Worm (Caenorhabditis elegans) whole organism, late embryonic: ENCODE results near the gene bcl-7.

ENCODE experiments used
- C08G9.2 ChIP-seq: sonication (generic microtip); optimal IDR thresholded peaks from 2 replicates; lab custom pipeline; 2016; ENCODE audit warnings: mild to moderate bottlenecking, missing genetic modification characterization, moderate library complexity, missing compliant biosample characterization
- F13H6.1 ChIP-seq: sonication (generic microtip); optimal IDR thresholded peaks from 2 replicates; lab custom pipeline; 2016; ENCODE audit warnings: missing genetic modification characterization, missing compliant biosample characterization
- ama-1 ChIP-seq: fragments of 150-350 bp; optimal IDR thresholded peaks from 2 replicates; lab custom pipeline; 2014
- ceh-30 ChIP-seq: fragments of 150-350 bp; optimal IDR thresholded peaks from 2 replicates; lab custom pipeline; 2014; ENCODE audit warnings: missing biosample characterization, missing genetic modification characterization
- ceh-34 ChIP-seq: sonication (generic microtip); optimal IDR thresholded peaks from 2 replicates; lab custom pipeline; 2016; ENCODE audit warnings: mild to moderate bottlenecking, missing genetic modification characterization, missing compliant biosample characterization
- elt-2 ChIP-seq: sonication (generic microtip); optimal IDR thresholded peaks from 2 replicates; lab custom pipeline; 2016; ENCODE audit warnings: missing genetic modification reagents, missing genetic modification characterization, missing compliant biosample characterization
- eyg-1 ChIP-seq: sonication (generic microtip); optimal IDR thresholded peaks from 2 replicates; lab custom pipeline; 2016; ENCODE audit warnings: missing genotype, missing genetic modification characterization, missing compliant biosample characterization
- fkh-10 ChIP-seq: fragments of 150-350 bp; optimal IDR thresholded peaks from 2 replicates; lab custom pipeline; 2014; ENCODE audit warnings: missing biosample characterization, missing genetic modification reagents, missing genetic modification characterization
- nhr-11 ChIP-seq: fragments of 150-350 bp; optimal IDR thresholded peaks from 2 replicates; lab custom pipeline; 2014; ENCODE audit warnings: missing biosample characterization, missing genetic modification characterization
- pha-4 ChIP-seq: fragments of 150-350 bp; optimal IDR thresholded peaks from 2 replicates; lab custom pipeline; 2018; ENCODE audit warnings: missing biosample characterization, missing genetic modification reagents, missing genetic modification characterization
- pqm-1 ChIP-seq: sonication (generic microtip); optimal IDR thresholded peaks from 2 replicates; lab custom pipeline; 2016; ENCODE audit warnings: missing genetic modification characterization, missing compliant biosample characterization
- ref-2 ChIP-seq: sonication (generic microtip); optimal IDR thresholded peaks from 2 replicates; lab custom pipeline; 2016; ENCODE audit warnings: missing genetic modification characterization, missing compliant biosample characterization
- sox-4 ChIP-seq: sonication (generic microtip); optimal IDR thresholded peaks from 2 replicates; lab custom pipeline; 2017; ENCODE audit warnings: mild to moderate bottlenecking, missing genetic modification characterization, inconsistent platforms, missing compliant biosample characterization
- syd-9 ChIP-seq: sonication (generic microtip); optimal IDR thresholded peaks from 2 replicates; lab custom pipeline; 2016; ENCODE audit warnings: mild to moderate bottlenecking, missing genetic modification characterization, moderate library complexity, missing compliant biosample characterization

DNA sequence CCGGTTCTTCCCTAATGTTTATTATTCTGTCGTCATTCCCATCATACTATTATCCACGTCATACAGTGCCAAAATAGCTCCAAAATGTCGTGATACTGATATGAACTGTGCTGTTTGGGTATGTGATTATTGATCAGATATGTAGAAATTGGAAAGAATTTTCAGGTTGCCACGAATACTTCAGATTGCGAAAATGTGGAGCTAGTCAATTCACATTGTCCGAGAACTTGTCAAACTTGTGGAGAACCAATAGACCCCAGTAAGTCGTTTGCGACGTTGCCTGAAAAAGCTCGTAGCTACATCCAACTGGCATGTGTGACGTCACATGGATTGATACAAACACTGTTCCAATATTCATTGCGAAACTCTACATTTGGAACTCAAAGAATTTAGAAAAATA is 41.4 kb upstream of the bcl-7 start:
- no peak for TF ChIP-seq F13H6.1 (tag; lab: Kevin White, UChicago)
- no peak for TF ChIP-seq sox-4
- TF ChIP-seq ceh-34 (tag; lab: Kevin White, UChicago), result no peak
- TF ChIP-seq elt-2 (tag; lab: Kevin White, UChicago), result no peak
- TF ChIP-seq fkh-10 (GFP tag; lab: Kevin White, UChicago), result no peak
- TF ChIP-seq ceh-30 (tag; lab: Kevin White, UChicago), result no peak
- TF ChIP-seq nhr-11 (tag; lab: Kevin White, UChicago), result no peak
- no peak for TF ChIP-seq pqm-1
- no peak for TF ChIP-seq pha-4
- TF ChIP-seq ama-1, result no peak
- TF ChIP-seq eyg-1 (tag; lab: Kevin White, UChicago), result no peak
- no peak for TF ChIP-seq C08G9.2 (tag; lab: Kevin White, UChicago)
- TF ChIP-seq syd-9 (tag; lab: Kevin White, UChicago), result no peak
- TF ChIP-seq ref-2 (tag; lab: Kevin White, UChicago), result no peak
